Fruit fly (Drosophila melanogaster): Measurements from ENCODE around the gene CG3609.

- TF ChIP-seq CG13204 (GFP tag; optimal IDR thresholded peaks at IDR 0.05) (no peak), EcR (GFP tag; optimal IDR thresholded peaks at IDR 0.05) (no peak), CG14655 (GFP tag; optimal IDR thresholded peaks at IDR 0.05) (no peak), CG4496 (GFP tag; IDR thresholded peaks at IDR 0.05) (no peak), CG32121 (GFP tag; IDR thresholded peaks at IDR 0.05) (no peak), Snoo (tag; optimal IDR thresholded peaks at IDR 0.05) (no peak), rn (GFP tag; IDR thresholded peaks at IDR 0.05) (no peak), CG9948 (tag; optimal IDR thresholded peaks at IDR 0.05) (no peak)
Observed at dm6 chr2L:2385692-2386091, 11.3 kb upstream of the CG3609 start, which contains the start of gene CG3557.
